Fruit fly (Drosophila melanogaster): ENCODE results near the gene Karl.

- TF ChIP-seq CTCF (optimal IDR thresholded peaks at IDR 0.05) (no peak), CG8478 (optimal IDR thresholded peaks at IDR 0.05) (no peak)
Measured at dm6 chrX:11775987-11776587, 11.1 kb upstream of the Karl start.
